Fruit fly (Drosophila melanogaster): ENCODE measurements around the gene CG5913.

CG5913 gene

DNA sequence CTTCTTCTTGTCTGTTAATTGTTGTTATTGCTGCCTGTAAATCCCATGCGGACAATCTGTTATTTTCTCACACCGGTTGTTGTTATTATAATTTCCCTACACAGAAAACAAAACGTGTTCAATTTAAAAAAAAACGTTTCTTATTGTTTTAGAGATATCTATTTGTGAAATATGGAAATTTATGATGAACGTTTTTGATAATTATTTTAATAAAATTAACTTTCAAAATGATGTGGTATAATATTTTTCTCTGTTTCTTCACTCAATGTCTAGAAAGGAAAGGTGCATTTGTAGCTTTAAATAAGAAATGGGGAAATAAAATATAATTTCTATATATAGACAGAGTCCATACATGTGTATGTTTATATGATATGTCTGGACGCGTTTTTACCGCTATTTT is 9.0 kb upstream of the CG5913 start:
- TF ChIP-seq cnc (optimal IDR thresholded peaks at IDR 0.05), result no peak
- no peak for TF ChIP-seq CG1620 (GFP tag; optimal IDR thresholded peaks at IDR 0.05)
- no peak for TF ChIP-seq Clk (GFP tag; optimal IDR thresholded peaks at IDR 0.05)
- no peak for TF ChIP-seq Mnt (GFP tag; optimal IDR thresholded peaks at IDR 0.05)
- no peak for TF ChIP-seq toe (GFP tag; optimal IDR thresholded peaks at IDR 0.05)
- TF ChIP-seq CG14711 (tag; optimal IDR thresholded peaks at IDR 0.05), result peak; percentile 45
- TF ChIP-seq tj (GFP tag; optimal IDR thresholded peaks at IDR 0.05), result no peak
- no peak for TF ChIP-seq Crg-1 (GFP tag; optimal IDR thresholded peaks at IDR 0.05)
- peak; percentile 60 for TF ChIP-seq CG33017 (tag; optimal IDR thresholded peaks at IDR 0.05)
- no peak for TF ChIP-seq Hr96 (GFP tag; optimal IDR thresholded peaks at IDR 0.05)
- TF ChIP-seq CG5204 (GFP tag; optimal IDR thresholded peaks at IDR 0.05), result no peak

DNA sequence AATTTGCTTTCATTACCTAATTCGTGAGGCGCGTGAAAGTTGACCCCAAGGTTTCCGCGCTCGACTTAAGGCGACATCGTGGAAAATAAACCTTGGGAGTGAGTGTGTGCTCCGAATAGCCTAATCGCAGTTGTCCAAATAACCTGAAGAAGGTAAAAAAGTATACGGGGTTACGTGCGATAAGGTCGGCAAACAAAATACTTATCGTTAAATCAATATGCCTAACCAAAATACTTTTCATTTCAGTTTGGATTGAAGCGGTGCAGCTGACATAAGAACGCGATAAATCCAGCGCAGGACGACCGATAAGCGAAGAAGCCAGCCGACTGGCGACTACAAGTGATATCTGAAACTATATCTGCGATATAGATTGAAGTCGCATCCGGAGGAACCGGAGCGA is 8.2 kb upstream of the CG5913 start:
- no peak for TF ChIP-seq ovo (GFP tag; optimal IDR thresholded peaks at IDR 0.05)
- TF ChIP-seq CG12768 (GFP tag; optimal IDR thresholded peaks at IDR 0.05), result peak; percentile 7
- TF ChIP-seq Mnt (GFP tag; optimal IDR thresholded peaks at IDR 0.05), result no peak

DNA sequence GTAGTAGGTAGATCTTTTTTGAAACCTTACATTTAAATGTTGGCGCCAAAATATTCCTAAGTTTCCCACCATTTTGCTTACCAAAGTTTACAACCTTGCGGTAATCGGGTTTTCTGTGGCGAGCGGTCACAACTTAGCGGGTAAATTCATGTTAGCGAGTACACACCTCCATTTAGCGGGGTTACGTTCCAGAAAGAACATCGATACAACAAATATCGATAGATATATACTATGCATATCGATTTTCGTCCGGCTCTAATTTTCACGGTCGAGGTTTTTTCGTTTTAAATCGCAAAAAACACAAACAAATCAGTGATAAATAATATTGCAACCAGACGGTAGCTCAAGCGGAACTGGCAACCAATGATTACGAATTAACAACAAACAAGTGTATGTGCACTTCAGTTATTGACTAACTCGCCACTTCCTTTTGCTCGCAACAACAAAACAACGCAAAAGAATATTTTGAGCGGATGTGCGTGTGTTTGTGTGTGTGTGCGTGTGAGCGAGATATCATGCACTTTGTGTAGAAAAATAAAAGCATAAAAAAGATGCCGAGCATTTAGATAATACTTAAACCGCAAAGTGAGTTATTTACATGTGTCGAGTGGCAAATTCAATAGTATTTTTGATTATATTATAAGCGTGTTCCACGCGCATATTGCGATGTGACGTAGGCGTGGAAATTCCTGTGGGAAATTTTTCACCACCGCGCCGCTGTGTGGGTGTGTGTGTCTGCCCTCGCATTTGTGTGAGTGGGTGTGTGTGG is 4.8 kb upstream of the CG5913 start, which contains the start of gene Lnk:
Lnk (plus strand) TSS at position 236 of the 769 bp plus-strand sequence.
- TF ChIP-seq kay (GFP tag; ENCODE audit: borderline replicate concordance) (no peak), bab1 (GFP tag; optimal IDR thresholded peaks at IDR 0.05) (peak; percentile 53), tj (GFP tag; optimal IDR thresholded peaks at IDR 0.05) (peak; percentile 6), cic (GFP tag; optimal IDR thresholded peaks at IDR 0.05) (peak; percentile 47), CG7045 (GFP tag; optimal IDR thresholded peaks at IDR 0.05) (no peak), Mnt (GFP tag; optimal IDR thresholded peaks at IDR 0.05) (peak; percentile 76), CG11617 (GFP tag; optimal IDR thresholded peaks at IDR 0.05) (peak; percentile 47)

DNA sequence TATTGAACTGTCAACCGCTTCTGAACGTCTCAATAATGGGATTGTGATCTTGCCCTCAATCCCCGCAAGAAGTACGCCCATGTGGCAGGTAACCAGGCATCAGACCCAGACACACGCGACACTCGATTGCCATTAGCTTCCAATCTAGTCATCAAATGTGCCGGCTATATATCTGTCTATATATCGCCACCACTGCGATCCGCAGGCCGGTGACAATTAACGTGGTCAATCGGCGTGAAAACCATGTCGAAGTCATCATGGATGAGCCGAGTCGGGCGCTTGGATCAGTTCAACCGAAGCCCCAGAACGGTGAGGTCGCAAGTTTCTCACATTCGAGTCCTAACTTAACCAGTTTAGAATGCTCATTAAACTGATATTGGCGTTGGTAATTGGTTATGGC is 2.2 kb downstream of the CG5913 start, which contains the start of gene Sodq:
Sodq (plus strand) TSS at position 301 of the 400 bp plus-strand sequence.
- TF ChIP-seq toe (GFP tag; optimal IDR thresholded peaks at IDR 0.05), result no peak
- no peak for TF ChIP-seq CG7045 (GFP tag; optimal IDR thresholded peaks at IDR 0.05)
- no peak for TF ChIP-seq CG7101 (tag; optimal IDR thresholded peaks at IDR 0.05)
- no peak for TF ChIP-seq cnc (optimal IDR thresholded peaks at IDR 0.05)
- no peak for TF ChIP-seq tj (GFP tag; optimal IDR thresholded peaks at IDR 0.05)
- TF ChIP-seq Clk (GFP tag; optimal IDR thresholded peaks at IDR 0.05), result no peak
- TF ChIP-seq ovo (GFP tag; optimal IDR thresholded peaks at IDR 0.05), result no peak
- no peak for TF ChIP-seq Mnt (GFP tag; optimal IDR thresholded peaks at IDR 0.05)
- TF ChIP-seq CG14711 (tag; optimal IDR thresholded peaks at IDR 0.05), result no peak
- TF ChIP-seq Hr96 (GFP tag; optimal IDR thresholded peaks at IDR 0.05), result no peak
- no peak for TF ChIP-seq CG1620 (GFP tag; optimal IDR thresholded peaks at IDR 0.05)
- TF ChIP-seq CG33017 (tag; optimal IDR thresholded peaks at IDR 0.05), result no peak
- no peak for TF ChIP-seq CG12768 (GFP tag; optimal IDR thresholded peaks at IDR 0.05)
- no peak for TF ChIP-seq Crg-1 (GFP tag; optimal IDR thresholded peaks at IDR 0.05)
- no peak for TF ChIP-seq bab1 (GFP tag; optimal IDR thresholded peaks at IDR 0.05)
- no peak for TF ChIP-seq kay (GFP tag; ENCODE audit: borderline replicate concordance)

DNA sequence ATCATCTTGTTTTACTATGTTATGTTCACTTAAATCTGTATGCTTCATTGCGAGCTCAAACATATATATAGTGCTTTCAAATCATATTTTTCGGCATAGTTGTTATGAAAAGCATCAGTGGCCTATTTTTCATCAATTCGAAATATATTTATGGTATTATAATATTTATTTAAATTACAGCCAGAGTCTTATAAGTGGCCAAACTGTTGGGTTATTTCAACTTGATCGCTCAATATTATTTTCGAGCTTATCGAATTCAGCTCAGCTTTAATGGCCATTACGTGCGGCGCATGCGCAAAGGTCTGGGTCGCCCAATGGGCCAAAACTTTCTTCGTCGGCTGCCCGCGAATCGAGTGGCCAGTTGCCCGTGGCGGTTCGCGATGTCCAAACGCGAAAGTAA is 3.9 kb downstream of the CG5913 start, which contains the start of gene Mco3:
Mco3 (plus strand) TSS at position 301 of the 400 bp plus-strand sequence.
- no peak for TF ChIP-seq tj (GFP tag; optimal IDR thresholded peaks at IDR 0.05)
- TF ChIP-seq pad (GFP tag; optimal IDR thresholded peaks at IDR 0.05), result no peak
- TF ChIP-seq CG7045 (GFP tag; optimal IDR thresholded peaks at IDR 0.05), result no peak
- no peak for TF ChIP-seq cnc (optimal IDR thresholded peaks at IDR 0.05)
- no peak for TF ChIP-seq CG12768 (GFP tag; optimal IDR thresholded peaks at IDR 0.05)
- TF ChIP-seq CG7101 (tag; optimal IDR thresholded peaks at IDR 0.05), result no peak
- TF ChIP-seq ovo (GFP tag; optimal IDR thresholded peaks at IDR 0.05), result no peak
- TF ChIP-seq CG11617 (GFP tag; optimal IDR thresholded peaks at IDR 0.05), result no peak
- TF ChIP-seq cic (GFP tag; optimal IDR thresholded peaks at IDR 0.05), result no peak

DNA sequence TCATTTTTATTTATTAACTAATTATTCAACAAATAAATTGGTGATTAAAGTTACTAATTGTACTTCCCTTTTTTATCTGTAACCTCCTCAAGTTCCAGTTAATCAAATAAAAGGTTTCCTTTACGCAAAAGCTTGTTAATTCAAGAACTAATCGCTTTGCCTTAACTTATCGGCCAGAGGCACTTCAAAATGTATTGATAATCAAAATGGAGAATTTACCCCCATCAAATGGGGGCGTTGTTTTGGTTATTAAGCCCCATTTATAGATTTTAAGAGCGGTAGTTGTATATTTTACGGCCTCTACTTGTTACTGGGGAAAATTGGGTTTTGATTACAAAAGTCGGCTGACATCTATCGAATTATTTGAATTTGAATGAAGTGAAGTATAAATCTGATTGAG is 6.4 kb downstream of the CG5913 start, which contains the start of gene CG31091:
CG31091 (plus strand) TSS at position 214 of the 400 bp plus-strand sequence.
- TF ChIP-seq CG7045 (GFP tag; optimal IDR thresholded peaks at IDR 0.05) (no peak), kay (GFP tag; ENCODE audit: borderline replicate concordance) (peak; percentile 8), toe (GFP tag; optimal IDR thresholded peaks at IDR 0.05) (no peak), CG5204 (GFP tag; optimal IDR thresholded peaks at IDR 0.05) (no peak), pad (GFP tag; optimal IDR thresholded peaks at IDR 0.05) (no peak), tj (GFP tag; optimal IDR thresholded peaks at IDR 0.05) (no peak), CG7101 (tag; optimal IDR thresholded peaks at IDR 0.05) (no peak), CG33017 (tag; optimal IDR thresholded peaks at IDR 0.05) (no peak)

DNA sequence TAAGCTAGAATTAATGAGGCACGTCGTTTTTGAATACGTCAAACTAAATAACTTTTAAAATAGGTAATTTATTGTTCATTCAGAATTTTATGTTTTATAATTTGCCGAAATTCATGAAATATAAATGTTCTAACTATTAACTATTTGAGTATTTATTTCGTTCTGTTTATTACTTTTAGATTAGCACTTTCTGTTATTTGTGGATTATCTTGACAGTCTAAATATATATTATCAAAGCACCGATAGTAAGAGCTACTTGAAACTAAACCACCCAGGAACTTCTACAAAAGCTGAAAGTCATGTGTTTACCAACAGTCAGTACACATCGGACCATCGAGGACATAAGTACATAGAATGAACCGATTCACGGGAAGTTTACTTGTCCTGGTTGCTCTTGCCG is 9.0 kb downstream of the CG5913 start, which contains the start of gene CG31089:
CG31089 (plus strand) TSS at position 301 of the 400 bp plus-strand sequence.
- peak; percentile 21 for TF ChIP-seq kay (GFP tag; ENCODE audit: borderline replicate concordance)
- no peak for TF ChIP-seq pad (GFP tag; optimal IDR thresholded peaks at IDR 0.05)
- no peak for TF ChIP-seq Crg-1 (GFP tag; optimal IDR thresholded peaks at IDR 0.05)

Measured in whole organism, adult.